Worm (Caenorhabditis elegans) whole organism, L4 larva: Measurements from ENCODE around the gene ugt-16.
A peak's percentile ranks its signal among the peaks of the same experiment; 100 is the strongest.

Source experiments
- D1046.2 ChIP-seq: fragments of 200-800 bp; sonication (Bioruptor generic); IDR thresholded peaks from 2 replicates; pipeline ENCODE4 v1.3.6; 2022; ENCODE audit warnings: missing genetic modification characterization, missing compliant biosample characterization
- F10B5.3 ChIP-seq: sonication (generic microtip); optimal IDR thresholded peaks from 2 replicates; lab custom pipeline; 2016; ENCODE audit warnings: mild to moderate bottlenecking, missing genetic modification characterization, missing compliant biosample characterization
- F26F4.8 ChIP-seq: fragments of 200-800 bp; sonication (Bioruptor generic); conservative IDR thresholded peaks from 2 replicates; pipeline ENCODE4 v1.3.6; 2022; ENCODE audit warnings: missing genetic modification characterization, missing compliant biosample characterization
- F37D6.2 ChIP-seq: sonication (generic microtip); optimal IDR thresholded peaks from 2 replicates; lab custom pipeline; 2016; ENCODE audit warnings: mild to moderate bottlenecking, missing genetic modification characterization, missing compliant biosample characterization
- F49E8.2 ChIP-seq: sonication (generic microtip); optimal IDR thresholded peaks from 2 replicates; lab custom pipeline; 2016; ENCODE audit warnings: missing compliant biosample characterization, mild to moderate bottlenecking, missing genetic modification characterization, borderline replicate concordance
- R02D3.7 ChIP-seq: fragments of 150-350 bp; sonication (generic microtip); optimal IDR thresholded peaks from 3 replicates; lab custom pipeline; 2014; ENCODE audit warnings: missing biosample characterization, missing genetic modification characterization
- T20F7.1 ChIP-seq: fragments of 200-800 bp; sonication (Bioruptor generic); optimal IDR thresholded peaks from 2 replicates; lab custom pipeline; 2018; ENCODE audit warnings: mild to moderate bottlenecking, missing genetic modification characterization, missing compliant biosample characterization
- Y105C5A.15 ChIP-seq: fragments of 200-800 bp; sonication (Bioruptor generic); IDR thresholded peaks from 2 replicates; pipeline ENCODE4 v1.3.6; 2022; ENCODE audit warnings: missing genetic modification characterization, missing compliant biosample characterization
- Y75B8A.6 ChIP-seq: fragments of 200-800 bp; sonication (Bioruptor generic); IDR thresholded peaks from 2 replicates; pipeline ENCODE4 v1.3.6; 2022; ENCODE audit warnings: missing genetic modification reagents, missing genetic modification characterization, missing compliant biosample characterization
- ZK546.5 ChIP-seq, 2 experiments: sonication (generic microtip); optimal IDR thresholded peaks; 2 replicates each; lab custom pipeline; 2017; ENCODE audit warnings: missing biosample characterization in 2 of 2, missing genetic modification characterization in 2 of 2
- aha-1 ChIP-seq: fragments of 150-350 bp; peaks from one replicate; lab custom pipeline; 2014; ENCODE audit warnings: missing biosample characterization, missing genetic modification characterization
- aly-2 ChIP-seq: sonication (generic microtip); optimal IDR thresholded peaks from 2 replicates; lab custom pipeline; 2018; ENCODE audit warnings: missing biosample characterization, missing genetic modification characterization
- ama-1 ChIP-seq: fragments of 150-350 bp; optimal IDR thresholded peaks from 2 replicates; lab custom pipeline; 2014; ENCODE audit warnings: inconsistent platforms, mixed read lengths
- ceh-62 ChIP-seq: sonication (generic microtip); optimal IDR thresholded peaks from 2 replicates; lab custom pipeline; 2017; ENCODE audit warnings: missing biosample characterization, missing genetic modification characterization
- ceh-82 ChIP-seq: sonication (generic microtip); optimal IDR thresholded peaks from 2 replicates; lab custom pipeline; 2017; ENCODE audit warnings: missing biosample characterization, missing genetic modification characterization
- daf-16 ChIP-seq, 3 experiments: sonication (generic microtip); optimal IDR thresholded peaks; 2 replicates each; lab custom pipeline; 2016 to 2017; ENCODE audit warnings: missing genetic modification characterization in 3 of 3, missing genetic modification reagents in 3 of 3, mild to moderate bottlenecking in 2 of 3, missing compliant biosample characterization in 2 of 3, missing biosample characterization in 1 of 3, moderate library complexity in 1 of 3
- daf-8 ChIP-seq: fragments of 200-800 bp; sonication (Bioruptor generic); IDR thresholded peaks from 2 replicates; pipeline ENCODE4 v1.3.6; 2022; ENCODE audit warnings: missing genetic modification characterization, missing compliant biosample characterization
- dmd-6 ChIP-seq: fragments of 200-800 bp; sonication (Bioruptor generic); IDR thresholded peaks from 2 replicates; pipeline ENCODE4 v1.3.6; 2022; ENCODE audit warnings: missing genetic modification reagents, missing genetic modification characterization, missing compliant biosample characterization
- dpl-1 ChIP-seq: fragments of 150-350 bp; optimal IDR thresholded peaks from 2 replicates; lab custom pipeline; 2014; ENCODE audit warnings: missing biosample characterization, missing genetic modification reagents, missing genetic modification characterization
- dve-1 ChIP-seq: sonication (generic microtip); optimal IDR thresholded peaks from 2 replicates; lab custom pipeline; 2017; ENCODE audit warnings: antibody characterized with exemption, mild to moderate bottlenecking, missing genetic modification characterization, missing compliant biosample characterization; ENCODE audit not compliant: insufficient read depth
- egl-27 ChIP-seq: sonication (generic microtip); optimal IDR thresholded peaks from 3 replicates; lab custom pipeline; 2017; ENCODE audit warnings: missing biosample characterization, missing genetic modification reagents, missing genetic modification characterization
- egl-43 ChIP-seq: fragments of 200-800 bp; sonication (Bioruptor generic); IDR thresholded peaks from 2 replicates; pipeline ENCODE4 v1.3.6; 2022; ENCODE audit warnings: missing genetic modification reagents, missing genetic modification characterization, missing compliant biosample characterization
- fkh-10 ChIP-seq: fragments of 150-350 bp; optimal IDR thresholded peaks from 2 replicates; lab custom pipeline; 2014; ENCODE audit warnings: missing biosample characterization, missing genetic modification reagents, missing genetic modification characterization
- lin-15B ChIP-seq: fragments of 150-350 bp; sonication (generic microtip); optimal IDR thresholded peaks from 3 replicates; lab custom pipeline; 2014; ENCODE audit warnings: missing biosample characterization, missing genetic modification characterization
- lin-29 ChIP-seq: fragments of 200-800 bp; sonication (Bioruptor generic); IDR thresholded peaks from 2 replicates; pipeline ENCODE4 v1.3.6; 2022; ENCODE audit warnings: missing genetic modification reagents, missing genetic modification characterization, missing compliant biosample characterization
- lin-39 ChIP-seq: fragments of 150-350 bp; optimal IDR thresholded peaks from 2 replicates; lab custom pipeline; 2014; ENCODE audit warnings: missing biosample characterization, missing genetic modification reagents, missing genetic modification characterization
- mdl-1 ChIP-seq, 2 experiments: fragments of 150-350 bp in 1 of 2; sonication (generic microtip) in 1 of 2; optimal IDR thresholded peaks; 2 replicates each; lab custom pipeline; 2014 to 2017; ENCODE audit warnings: missing biosample characterization in 2 of 2, missing genetic modification characterization in 2 of 2
- mxl-3 ChIP-seq: fragments of 200-800 bp; sonication (Bioruptor generic); optimal IDR thresholded peaks from 2 replicates; lab custom pipeline; 2018; ENCODE audit warnings: mild to moderate bottlenecking, missing genetic modification characterization, missing compliant biosample characterization
- nhr-10 ChIP-seq: fragments of 150-350 bp; optimal IDR thresholded peaks from 2 replicates; lab custom pipeline; 2014; ENCODE audit warnings: missing biosample characterization, missing genetic modification characterization
- nhr-28 ChIP-seq: fragments of 150-350 bp; optimal IDR thresholded peaks from 2 replicates; lab custom pipeline; 2014; ENCODE audit warnings: missing biosample characterization, missing genetic modification characterization
- nhr-6 ChIP-seq: fragments of 150-350 bp; optimal IDR thresholded peaks from 2 replicates; lab custom pipeline; 2014; ENCODE audit warnings: missing biosample characterization, missing genetic modification characterization
- nhr-77 ChIP-seq: fragments of 150-350 bp; optimal IDR thresholded peaks from 2 replicates; lab custom pipeline; 2014; ENCODE audit warnings: missing biosample characterization, missing genetic modification characterization
- set-16 ChIP-seq: fragments of 200-800 bp; sonication (Bioruptor generic); IDR thresholded peaks from 2 replicates; pipeline ENCODE4 v1.3.6; 2022; ENCODE audit warnings: missing genetic modification reagents, missing genetic modification characterization, missing compliant biosample characterization
- snpc-1.2 ChIP-seq: fragments of 200-800 bp; sonication (Bioruptor generic); IDR thresholded peaks from 2 replicates; pipeline ENCODE4 v1.3.6; 2022; ENCODE audit warnings: missing genetic modification reagents, missing genetic modification characterization, missing compliant biosample characterization
- snpc-4 ChIP-seq: fragments of 150-350 bp; optimal IDR thresholded peaks from 2 replicates; lab custom pipeline; 2014; ENCODE audit warnings: missing biosample characterization, missing genetic modification characterization
- unc-130 ChIP-seq: sonication (generic microtip); optimal IDR thresholded peaks from 2 replicates; lab custom pipeline; 2016; ENCODE audit warnings: missing genetic modification reagents, missing genetic modification characterization, missing compliant biosample characterization
- unc-39 ChIP-seq: sonication (generic microtip); optimal IDR thresholded peaks from 2 replicates; lab custom pipeline; 2017; ENCODE audit warnings: missing biosample characterization, missing genetic modification characterization
- unc-62 ChIP-seq, 3 experiments: fragments of 150-350 bp in 1 of 3; sonication (generic microtip); optimal IDR thresholded peaks in 2 of 3; peaks in 1 of 3; 1 replicate in 1 of 3; 2 replicates in 2 of 3; lab custom pipeline; 2014 to 2017; ENCODE audit warnings: missing biosample characterization in 3 of 3, missing genetic modification characterization in 3 of 3, missing genetic modification reagents in 3 of 3, missing genotype in 1 of 3
- zag-1 ChIP-seq: fragments of 150-350 bp; optimal IDR thresholded peaks from 2 replicates; lab custom pipeline; 2014; ENCODE audit warnings: missing biosample characterization, missing genetic modification characterization
- zip-2 ChIP-seq: fragments of 150-350 bp; optimal IDR thresholded peaks from 2 replicates; lab custom pipeline; 2014; ENCODE audit warnings: missing biosample characterization, missing genetic modification characterization
- ztf-11 ChIP-seq: fragments of 150-350 bp; optimal IDR thresholded peaks from 2 replicates; lab custom pipeline; 2014; ENCODE audit warnings: missing biosample characterization, missing genetic modification characterization
- ztf-7 ChIP-seq: fragments of 150-350 bp; optimal IDR thresholded peaks from 2 replicates; lab custom pipeline; 2014; ENCODE audit warnings: missing biosample characterization, missing genetic modification characterization

ugt-16 gene

ce11 chrV:12796908-12797490, 27.8 kb upstream of the ugt-16 start (continued):
- TF ChIP-seq unc-39 (tag; lab: Kevin White, UChicago) (no peak), ZK546.5 (tag; optimal IDR thresholded peaks at IDR 0.05; lab: Kevin White, UChicago) (no peak), ztf-11 (no peak), dpl-1 (GFP tag; lab: Kevin White, UChicago) (no peak), R02D3.7 (tag; lab: Kevin White, UChicago) (no peak), snpc-4 (no peak), lin-15B (tag; lab: Kevin White, UChicago) (no peak), dmd-6 (GFP tag; lab: Robert Waterston, UW) (peak; percentile 81), unc-130 (no peak), F37D6.2 (no peak), ceh-62 (tag; lab: Kevin White, UChicago) (no peak), ceh-82 (tag; lab: Kevin White, UChicago) (no peak), snpc-1.2 (GFP tag; lab: Robert Waterston, UW) (no peak), D1046.2 (GFP tag; lab: Robert Waterston, UW) (no peak), unc-62 (GFP tag; optimal IDR thresholded peaks at IDR 0.05 in 1 of 2; lab: Kevin White, UChicago) (peak in 1 of 2 experiments; percentile 83), unc-62 (tag; optimal IDR thresholded peaks at IDR 0.05; lab: Kevin White, UChicago) (no peak), dve-1 (tag; lab: Kevin White, UChicago) (peak; percentile 21), daf-16 (GFP tag; optimal IDR thresholded peaks at IDR 0.05; lab: Kevin White, UChicago) (no peak), daf-16 (tag; optimal IDR thresholded peaks at IDR 0.05; lab: Kevin White, UChicago) (no peak), lin-29 (no peak), aly-2 (tag; lab: Kevin White, UChicago) (no peak), F26F4.8 (GFP tag; lab: Robert Waterston, UW) (no peak), aha-1 (tag; lab: Kevin White, UChicago) (no peak), mxl-3 (GFP tag; lab: Kevin White, UChicago) (no peak), ama-1 (lab: Kevin White, UChicago) (no peak), egl-43 (GFP tag; lab: Robert Waterston, UW) (no peak), daf-8 (GFP tag; lab: Robert Waterston, UW) (no peak), Y75B8A.6 (GFP tag; lab: Robert Waterston, UW) (no peak), nhr-10 (tag; lab: Kevin White, UChicago) (no peak), egl-27 (no peak), ztf-7 (no peak), T20F7.1 (GFP tag; lab: Kevin White, UChicago) (no peak), set-16 (GFP tag; lab: Robert Waterston, UW) (no peak), zip-2 (tag; lab: Kevin White, UChicago) (no peak), F49E8.2 (tag; lab: Kevin White, UChicago) (no peak), fkh-10 (GFP tag; lab: Kevin White, UChicago) (no peak), zag-1 (no peak)

ce11 chrV:12797992-12798391, 26.8 kb upstream of the ugt-16 start, which contains the start of gene ugt-6:
Gene ugt-6 (minus strand): TSS chrV:12798224.
- TF ChIP-seq nhr-28 (tag; lab: Kevin White, UChicago) (peak; percentile 75), nhr-77 (tag; lab: Kevin White, UChicago) (no peak), daf-16 (GFP tag; optimal IDR thresholded peaks at IDR 0.05; lab: Kevin White, UChicago) (no peak), daf-16 (tag; optimal IDR thresholded peaks at IDR 0.05; lab: Kevin White, UChicago) (peak; percentile 82)

ce11 chrV:12800171-12800570, 24.7 kb upstream of the ugt-16 start, which contains the start of gene ugt-3:
Gene ugt-3 (minus strand): TSS chrV:12800271.
- TF ChIP-seq nhr-77 (tag; lab: Kevin White, UChicago) (no peak), mdl-1 (tag; optimal IDR thresholded peaks at IDR 0.05; lab: Kevin White, UChicago) (no peak), Y105C5A.15 (GFP tag; lab: Robert Waterston, UW) (no peak), R02D3.7 (tag; lab: Kevin White, UChicago) (no peak), lin-15B (tag; lab: Kevin White, UChicago) (no peak), daf-16 (GFP tag; optimal IDR thresholded peaks at IDR 0.05; lab: Kevin White, UChicago) (no peak), daf-16 (tag; optimal IDR thresholded peaks at IDR 0.05; lab: Kevin White, UChicago) (no peak), nhr-10 (tag; lab: Kevin White, UChicago) (no peak), F10B5.3 (no peak), nhr-6 (tag; lab: Kevin White, UChicago) (no peak), mxl-3 (GFP tag; lab: Kevin White, UChicago) (no peak), lin-39 (tag; lab: Kevin White, UChicago) (no peak)
